Fruit fly (Drosophila melanogaster): ENCODE data around the gene Txl.

DNA sequence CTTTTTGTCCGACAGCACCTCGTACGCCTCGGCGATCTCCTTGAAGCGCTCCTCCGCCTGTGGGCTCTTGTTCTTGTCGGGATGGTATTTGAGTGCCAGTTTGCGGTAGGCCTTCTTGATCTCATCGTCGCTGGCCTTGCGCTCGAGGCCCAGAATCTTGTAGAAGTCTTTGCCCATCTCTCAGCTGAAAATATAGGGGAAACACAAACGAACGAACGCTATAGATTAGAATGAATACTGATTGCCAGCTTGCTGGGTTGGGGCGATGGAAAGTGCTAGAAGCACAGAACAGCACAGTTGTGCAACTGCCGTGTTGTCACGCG, 14.3 kb upstream of the Txl start:
- TF ChIP-seq h (optimal IDR thresholded peaks at IDR 0.05) (no peak), insv (optimal IDR thresholded peaks at IDR 0.05) (no peak), ttk (optimal IDR thresholded peaks at IDR 0.05) (no peak), psq (optimal IDR thresholded peaks at IDR 0.05) (no peak)
